Worm (Caenorhabditis elegans) whole organism, early embryonic: ENCODE data around the gene nud-1.

Experiments used
- B0310.2 ChIP-seq: sonication (generic microtip); optimal IDR thresholded peaks from 2 replicates; lab custom pipeline; 2016; ENCODE audit warnings: mild to moderate bottlenecking, missing genetic modification characterization, missing compliant biosample characterization
- F13C5.2 ChIP-seq: sonication (generic microtip); optimal IDR thresholded peaks from 2 replicates; lab custom pipeline; 2017; ENCODE audit warnings: mild to moderate bottlenecking, missing genetic modification characterization, inconsistent platforms, missing compliant biosample characterization
- aly-1 ChIP-seq: sonication (generic microtip); optimal IDR thresholded peaks from 2 replicates; lab custom pipeline; 2016; ENCODE audit warnings: missing genetic modification characterization, missing compliant biosample characterization
- ama-1 ChIP-seq: fragments of 150-350 bp; optimal IDR thresholded peaks from 2 replicates; lab custom pipeline; 2014
- ceh-13 ChIP-seq: fragments of 200-800 bp; sonication (Bioruptor generic); optimal IDR thresholded peaks from 2 replicates; lab custom pipeline; 2018; ENCODE audit warnings: mild to moderate bottlenecking, missing genetic modification characterization, missing compliant biosample characterization
- ceh-36 ChIP-seq: sonication (generic microtip); optimal IDR thresholded peaks from 2 replicates; lab custom pipeline; 2016; ENCODE audit warnings: missing genetic modification characterization, inconsistent platforms, missing compliant biosample characterization
- ets-7 ChIP-seq: sonication (generic microtip); optimal IDR thresholded peaks from 2 replicates; lab custom pipeline; 2016; ENCODE audit warnings: missing genotype, missing genetic modification characterization, missing compliant biosample characterization
- flt-1 ChIP-seq: fragments of 200-800 bp; sonication (Bioruptor generic); IDR thresholded peaks from 2 replicates; pipeline ENCODE4 v1.3.6; 2022; ENCODE audit warnings: missing genetic modification characterization, missing compliant biosample characterization
- hmbx-1 ChIP-seq: sonication (generic microtip); optimal IDR thresholded peaks from 2 replicates; lab custom pipeline; 2016; ENCODE audit warnings: mild to moderate bottlenecking, missing genetic modification characterization, missing compliant biosample characterization
- hmg-4 ChIP-seq: fragments of 200-800 bp; sonication (Bioruptor generic); optimal IDR thresholded peaks from 2 replicates; lab custom pipeline; 2018; ENCODE audit warnings: mild to moderate bottlenecking, missing genetic modification characterization, missing compliant biosample characterization
- hnd-1 ChIP-seq: sonication (generic microtip); optimal IDR thresholded peaks from 2 replicates; lab custom pipeline; 2016; ENCODE audit warnings: missing genetic modification characterization, missing compliant biosample characterization
- pes-1 ChIP-seq: fragments of 200-800 bp; sonication (Bioruptor generic); IDR thresholded peaks from 2 replicates; pipeline ENCODE4 v1.3.6; 2022; ENCODE audit warnings: missing genetic modification reagents, missing genetic modification characterization, missing compliant biosample characterization
- scrt-1 ChIP-seq: fragments of 200-800 bp; sonication (Bioruptor generic); IDR thresholded peaks from 2 replicates; pipeline ENCODE4 v1.3.6; 2022; ENCODE audit warnings: missing genetic modification characterization, missing compliant biosample characterization
- sea-1 ChIP-seq: fragments of 200-800 bp; sonication (Bioruptor generic); conservative IDR thresholded peaks from 2 replicates; pipeline ENCODE4 v1.3.6; 2022; ENCODE audit warnings: missing genetic modification characterization, missing compliant biosample characterization
- tbx-11 ChIP-seq: fragments of 200-800 bp; sonication (Bioruptor generic); IDR thresholded peaks from 2 replicates; pipeline ENCODE4 v1.3.6; 2022; ENCODE audit warnings: missing genetic modification characterization, missing compliant biosample characterization
- tbx-37 ChIP-seq: fragments of 200-800 bp; sonication (Bioruptor generic); conservative IDR thresholded peaks from 2 replicates; pipeline ENCODE4 v1.3.6; 2022; ENCODE audit warnings: missing genetic modification reagents, missing genetic modification characterization, missing compliant biosample characterization
- tra-4 ChIP-seq: sonication (generic microtip); optimal IDR thresholded peaks from 2 replicates; lab custom pipeline; 2017; ENCODE audit warnings: missing genetic modification characterization, missing compliant biosample characterization

nud-1 gene

DNA sequence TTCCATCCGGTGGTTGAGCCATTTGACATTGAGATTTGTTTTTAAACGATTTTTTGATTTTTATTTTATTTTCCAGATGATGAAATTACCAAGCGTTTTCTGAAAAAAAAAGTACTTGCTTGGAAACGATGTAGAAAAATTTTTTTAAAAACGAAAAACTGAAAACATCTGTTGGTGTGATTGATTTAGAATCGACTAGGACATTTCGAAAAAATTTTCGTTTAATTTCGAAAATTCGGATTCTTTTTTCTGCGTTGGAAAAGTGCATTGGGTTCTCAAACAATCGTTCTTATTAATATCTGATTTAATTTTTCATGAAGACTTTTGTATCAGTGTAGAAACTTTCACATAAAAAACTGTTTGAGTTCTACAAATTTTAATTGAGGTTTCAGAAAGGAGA lies 17.9 kb downstream of the nud-1 start, which contains the start of gene F53A2.9:
Gene F53A2.9, minus strand, starts transcription at position 101 of the 400 bp plus-strand sequence.
- TF ChIP-seq hmbx-1 (tag; lab: Kevin White, UChicago): no peak
- TF ChIP-seq pes-1: no peak
- no peak for TF ChIP-seq flt-1 (GFP tag; lab: Robert Waterston, UW)
- TF ChIP-seq sea-1 (GFP tag; lab: Robert Waterston, UW): no peak
- TF ChIP-seq hnd-1: no peak
- TF ChIP-seq aly-1: no peak
- TF ChIP-seq tbx-37 (GFP tag; lab: Robert Waterston, UW): no peak
- no peak for TF ChIP-seq scrt-1 (GFP tag; lab: Robert Waterston, UW)
- no peak for TF ChIP-seq tra-4 (tag; lab: Kevin White, UChicago)
- TF ChIP-seq ceh-13 (GFP tag; lab: Kevin White, UChicago): no peak
- no peak for TF ChIP-seq F13C5.2

DNA sequence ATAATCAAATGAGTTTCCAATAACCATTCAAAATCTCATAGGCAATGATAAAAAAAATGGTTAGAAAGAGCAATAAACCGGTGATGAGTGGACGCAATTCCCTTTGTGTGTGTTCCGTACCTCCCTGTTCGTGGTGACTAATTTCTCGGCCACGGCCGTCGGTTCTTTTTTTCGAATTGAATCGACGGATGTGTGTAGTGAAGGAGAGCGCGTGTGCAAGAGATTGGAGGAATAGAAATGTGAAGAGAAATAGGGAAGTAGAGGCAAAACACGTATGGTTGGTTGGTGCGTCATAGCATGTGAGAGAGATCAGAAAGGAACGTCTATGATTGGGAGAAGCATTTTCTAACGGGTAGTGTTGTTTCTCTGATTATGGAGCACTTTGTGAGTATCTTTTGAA lies 18.5 kb downstream of the nud-1 start:
- TF ChIP-seq tra-4 (tag; lab: Kevin White, UChicago) (no peak), hmg-4 (GFP tag; lab: Kevin White, UChicago) (peak; percentile 50), F13C5.2 (peak; percentile 25), tbx-37 (GFP tag; lab: Robert Waterston, UW) (peak; percentile 19; the same call in 1 of the 2 replicates)

DNA sequence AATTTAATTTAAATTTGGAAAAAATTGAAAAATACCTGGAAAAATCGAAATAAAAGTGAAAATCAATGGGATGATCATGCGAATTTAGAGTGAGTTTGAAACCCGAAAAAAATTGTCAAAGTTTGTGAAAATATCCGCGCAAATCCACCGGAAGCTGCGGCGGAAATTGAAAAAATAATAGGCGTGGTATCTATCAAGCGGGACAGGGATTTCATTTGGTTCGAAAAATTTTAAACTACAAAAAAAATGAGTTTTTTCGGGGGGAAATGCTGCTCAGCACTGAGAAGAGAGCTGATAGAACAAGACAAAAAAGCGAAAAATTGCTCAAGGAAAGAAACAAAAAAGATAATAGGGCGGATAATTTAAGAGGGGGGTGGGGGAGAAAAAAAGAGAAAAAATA lies 29.7 kb downstream of the nud-1 start, which contains the start of gene T03F6.9:
Gene T03F6.9, minus strand, starts transcription at position 101 of the 400 bp plus-strand sequence.
- no peak for TF ChIP-seq ceh-36 (tag; lab: Kevin White, UChicago)
- no peak for TF ChIP-seq B0310.2
- no peak for TF ChIP-seq ceh-13 (GFP tag; lab: Kevin White, UChicago)
- TF ChIP-seq hmbx-1 (tag; lab: Kevin White, UChicago): no peak
- no peak for TF ChIP-seq sea-1 (GFP tag; lab: Robert Waterston, UW)
- no peak for TF ChIP-seq ama-1 (lab: Kevin White, UChicago)
- TF ChIP-seq tbx-11 (GFP tag; lab: Robert Waterston, UW): no peak
- TF ChIP-seq F13C5.2: no peak
- TF ChIP-seq hmg-4 (GFP tag; lab: Kevin White, UChicago): no peak
- TF ChIP-seq tbx-37 (GFP tag; lab: Robert Waterston, UW): no peak
- no peak for TF ChIP-seq aly-1

DNA sequence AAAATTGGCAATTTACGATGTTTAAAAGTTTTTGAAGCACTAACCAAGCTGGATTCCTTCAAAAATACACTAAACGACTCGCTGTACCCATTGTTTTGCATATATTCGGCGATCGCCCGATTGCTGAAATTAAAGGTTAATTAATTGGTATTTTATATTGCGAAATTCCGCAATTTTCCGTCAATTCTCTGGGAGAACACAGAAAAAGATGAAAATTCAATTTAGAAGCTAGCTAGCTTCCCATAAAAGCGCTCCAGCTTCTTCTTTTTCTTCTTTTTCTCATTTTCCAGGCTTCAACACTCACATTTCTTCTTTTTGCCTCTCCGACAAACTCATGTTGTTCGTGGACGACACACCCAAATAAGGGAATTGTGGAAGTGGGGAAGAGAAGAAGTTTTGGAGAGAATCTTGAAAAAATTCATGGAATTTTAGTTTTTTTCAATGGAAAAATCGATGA lies 35.0 kb downstream of the nud-1 start, which contains the start of gene lis-1:
Gene lis-1, minus strand, starts transcription at position 407 of the 457 bp plus-strand sequence.
- no peak for TF ChIP-seq hmg-4 (GFP tag; lab: Kevin White, UChicago)
- TF ChIP-seq sea-1 (GFP tag; lab: Robert Waterston, UW): no peak
- no peak for TF ChIP-seq B0310.2
- TF ChIP-seq hnd-1: no peak
- no peak for TF ChIP-seq scrt-1 (GFP tag; lab: Robert Waterston, UW)
- TF ChIP-seq ama-1 (lab: Kevin White, UChicago): no peak
- TF ChIP-seq ets-7 (tag; lab: Kevin White, UChicago): no peak
- TF ChIP-seq aly-1: no peak
- TF ChIP-seq hmbx-1 (tag; lab: Kevin White, UChicago): no peak
- TF ChIP-seq ceh-36 (tag; lab: Kevin White, UChicago): no peak
- no peak for TF ChIP-seq tra-4 (tag; lab: Kevin White, UChicago)
- no peak for TF ChIP-seq tbx-11 (GFP tag; lab: Robert Waterston, UW)
- no peak for TF ChIP-seq ceh-13 (GFP tag; lab: Kevin White, UChicago)
- no peak for TF ChIP-seq tbx-37 (GFP tag; lab: Robert Waterston, UW)

DNA sequence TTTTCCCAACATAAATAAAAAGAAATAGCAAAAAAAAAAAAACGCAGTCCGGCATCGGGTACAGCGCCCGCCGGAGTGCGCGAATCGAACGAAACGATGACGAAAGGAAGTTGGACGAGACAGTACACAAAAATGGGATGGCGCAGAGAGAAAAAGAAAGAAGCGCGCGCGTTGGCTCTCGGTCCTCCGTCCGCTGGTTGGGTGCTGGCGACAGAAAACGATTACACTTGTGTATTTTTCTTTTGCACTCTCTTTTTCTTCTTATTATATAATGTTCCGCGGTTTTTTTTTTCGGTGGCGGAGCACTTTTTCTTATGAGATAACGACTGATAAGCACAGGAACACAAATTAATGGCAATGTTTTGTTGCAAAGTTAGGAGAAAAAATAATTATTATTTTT lies 35.9 kb downstream of the nud-1 start:
- no peak for TF ChIP-seq ets-7 (tag; lab: Kevin White, UChicago)
- TF ChIP-seq pes-1: no peak
- no peak for TF ChIP-seq sea-1 (GFP tag; lab: Robert Waterston, UW)
- no peak for TF ChIP-seq ceh-13 (GFP tag; lab: Kevin White, UChicago)
- no peak for TF ChIP-seq tra-4 (tag; lab: Kevin White, UChicago)
- peak; percentile 1 for TF ChIP-seq F13C5.2
- TF ChIP-seq hnd-1: no peak
- TF ChIP-seq tbx-37 (GFP tag; lab: Robert Waterston, UW): no peak

DNA sequence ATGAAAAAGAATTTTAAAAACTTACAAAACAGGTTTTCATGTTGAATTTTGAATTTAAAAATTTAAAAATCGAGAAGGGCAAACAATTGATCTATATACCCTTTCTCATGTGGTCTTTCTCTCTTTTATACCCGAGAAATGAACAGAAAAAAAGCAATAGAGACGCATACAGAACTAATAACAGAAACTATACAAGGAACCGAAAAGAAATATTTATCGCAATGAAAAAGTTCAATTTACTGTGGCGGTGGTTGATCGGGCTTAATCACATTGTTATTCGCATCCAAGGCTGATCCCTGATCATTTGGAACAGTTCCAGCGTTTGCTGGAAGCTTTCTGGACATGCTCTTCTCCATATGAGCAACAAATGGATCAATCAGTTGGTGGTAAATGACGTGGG lies 36.9 kb downstream of the nud-1 start, which contains the start of gene T03F6.10:
Gene T03F6.10, minus strand, starts transcription at position 101 of the 400 bp plus-strand sequence.
- TF ChIP-seq tbx-37 (GFP tag; lab: Robert Waterston, UW) (no peak), F13C5.2 (no peak), ceh-36 (tag; lab: Kevin White, UChicago) (no peak), hmg-4 (GFP tag; lab: Kevin White, UChicago) (no peak), flt-1 (GFP tag; lab: Robert Waterston, UW) (no peak), hnd-1 (no peak)

DNA sequence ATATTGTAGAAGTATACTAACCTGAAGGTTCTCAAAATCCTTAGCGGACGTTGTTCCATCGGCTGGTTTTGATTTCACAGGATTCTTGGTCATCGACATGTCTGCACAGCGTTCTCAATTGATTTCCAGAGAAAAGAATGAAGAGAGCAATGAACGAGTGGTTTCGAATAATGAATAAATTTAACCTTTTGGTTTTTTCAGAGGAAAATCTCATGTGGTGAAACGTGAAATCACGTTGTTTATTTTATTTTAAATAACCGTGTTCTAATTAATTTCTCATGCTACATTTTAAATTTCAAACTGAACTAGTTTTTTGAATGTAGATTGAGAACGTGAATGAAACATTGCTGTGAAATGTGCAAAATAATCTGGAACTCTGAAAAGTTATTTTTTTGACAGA lies 38.9 kb downstream of the nud-1 start, which contains the start of gene T03F6.6:
Gene T03F6.6, minus strand, starts transcription at position 101 of the 400 bp plus-strand sequence.
- TF ChIP-seq tbx-37 (GFP tag; lab: Robert Waterston, UW) (no peak), tra-4 (tag; lab: Kevin White, UChicago) (no peak), ama-1 (lab: Kevin White, UChicago) (no peak), pes-1 (no peak), scrt-1 (GFP tag; lab: Robert Waterston, UW) (no peak)

DNA sequence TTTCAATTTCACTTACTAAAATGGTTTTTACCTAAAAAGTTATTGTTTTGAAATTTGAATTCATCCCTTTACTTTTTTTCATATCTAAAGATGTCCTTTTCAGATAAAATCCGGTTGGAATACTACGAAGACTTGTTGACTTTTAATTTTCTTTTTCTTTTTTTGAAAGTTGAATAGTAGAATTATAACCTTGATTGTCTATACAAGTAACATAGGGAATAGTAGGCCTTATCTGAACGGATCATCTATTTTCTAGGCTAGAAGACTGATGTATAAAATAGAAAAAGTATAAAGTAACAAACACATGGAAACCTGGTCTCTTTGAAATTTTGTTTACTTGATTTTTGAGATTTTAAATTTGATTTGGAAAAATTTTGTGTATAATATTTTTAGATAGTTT lies 39.6 kb downstream of the nud-1 start:
- TF ChIP-seq ama-1 (lab: Kevin White, UChicago) (no peak), aly-1 (no peak), B0310.2 (no peak), ceh-13 (GFP tag; lab: Kevin White, UChicago) (no peak), ceh-36 (tag; lab: Kevin White, UChicago) (no peak), hnd-1 (no peak), pes-1 (no peak), tbx-37 (GFP tag; lab: Robert Waterston, UW) (no peak), tbx-11 (GFP tag; lab: Robert Waterston, UW) (no peak), F13C5.2 (no peak), ets-7 (tag; lab: Kevin White, UChicago) (no peak), tra-4 (tag; lab: Kevin White, UChicago) (no peak)
